Fruit fly (Drosophila melanogaster): ENCODE results near the gene chinmo.

Gene chinmo

dm6 chr2L:1638650-1639549 lies 12.2 kb upstream of the chinmo start (continued):
- TF ChIP-seq dati (GFP tag; IDR thresholded peaks at IDR 0.05) (peak; percentile 82), phol (tag; optimal IDR thresholded peaks at IDR 0.05) (peak; percentile 98), ewg (GFP tag; optimal IDR thresholded peaks at IDR 0.05) (peak; percentile 96), amos (GFP tag; IDR thresholded peaks at IDR 0.05; ENCODE audit: partially characterized antibody) (no peak), Stat92E (GFP tag; optimal IDR thresholded peaks at IDR 0.05) (peak in 1 of 3 experiments; percentile 88), CG10321 (GFP tag; IDR thresholded peaks at IDR 0.05) (peak; percentile 76), CG9609 (GFP tag; optimal IDR thresholded peaks at IDR 0.05) (peak; percentile 95), br (optimal IDR thresholded peaks at IDR 0.05) (no peak), CG6765 (GFP tag; optimal IDR thresholded peaks at IDR 0.05) (peak; percentile 97), Hr51 (GFP tag; optimal IDR thresholded peaks at IDR 0.05) (peak; percentile 98 to 100), CG4707 (GFP tag; optimal IDR thresholded peaks at IDR 0.05) (peak; percentile 79), CG13296 (GFP tag; optimal IDR thresholded peaks at IDR 0.05) (peak; percentile 99), tx (GFP tag; optimal IDR thresholded peaks at IDR 0.05) (peak; percentile 97), B-H1 (GFP tag; IDR thresholded peaks at IDR 0.05) (peak; percentile 97), slbo (GFP tag; IDR thresholded peaks at IDR 0.05) (peak; percentile 99), CG11085 (GFP tag; IDR thresholded peaks at IDR 0.05) (peak; percentile 95), CG12071 (GFP tag; optimal IDR thresholded peaks at IDR 0.05) (peak; percentile 95), CG10267 (tag; optimal IDR thresholded peaks at IDR 0.05) (peak; percentile 95), Trl (optimal IDR thresholded peaks at IDR 0.05) (no peak), Trl (GFP tag; optimal IDR thresholded peaks at IDR 0.05) (peak; percentile 98), mld (GFP tag; IDR thresholded peaks at IDR 0.05; ENCODE audit: partially characterized antibody) (no peak), CG42726 (GFP tag; IDR thresholded peaks at IDR 0.05; ENCODE audit: partially characterized antibody) (no peak), wor (GFP tag; IDR thresholded peaks at IDR 0.05) (peak; percentile 98), ind (GFP tag; optimal IDR thresholded peaks at IDR 0.05) (peak; percentile 99), Hey (tag; optimal IDR thresholded peaks at IDR 0.05) (peak; percentile 78), sens-2 (GFP tag; IDR thresholded peaks at IDR 0.05) (peak; percentile 65; the same call in 1 of the 2 replicates), CG11723 (GFP tag; optimal IDR thresholded peaks at IDR 0.05) (peak; percentile 97), dimm (GFP tag; IDR thresholded peaks at IDR 0.05) (peak; percentile 91), CG10274 (GFP tag; optimal IDR thresholded peaks at IDR 0.05) (peak; percentile 100), CG34224 (GFP tag; IDR thresholded peaks at IDR 0.05; ENCODE audit: partially characterized antibody) (no peak), CG9932 (GFP tag; IDR thresholded peaks at IDR 0.05) (peak; percentile 98), CG17829 (tag; optimal IDR thresholded peaks at IDR 0.05) (peak; percentile 98), CG12391 (tag; optimal IDR thresholded peaks at IDR 0.05) (peak; percentile 99), Abd-B (GFP tag; optimal IDR thresholded peaks at IDR 0.05) (peak; percentile 100), Side (GFP tag; optimal IDR thresholded peaks at IDR 0.05) (peak; percentile 96), cato (GFP tag; optimal IDR thresholded peaks at IDR 0.05; ENCODE audit: borderline replicate concordance) (peak; percentile 97), CG12155 (GFP tag; optimal IDR thresholded peaks at IDR 0.05) (peak; percentile 98), CG18619 (GFP tag; optimal IDR thresholded peaks at IDR 0.05) (peak; percentile 99), CG16863 (GFP tag; optimal IDR thresholded peaks at IDR 0.05) (peak; percentile 97), eyg (GFP tag; optimal IDR thresholded peaks at IDR 0.05) (peak; percentile 98), Jarid2 (GFP tag; optimal IDR thresholded peaks at IDR 0.05) (peak; percentile 93), ham (GFP tag; IDR thresholded peaks at IDR 0.05) (peak; percentile 96), Doc3 (GFP tag; IDR thresholded peaks at IDR 0.05; ENCODE audit: partially characterized antibody) (no peak), Ets65A (GFP tag) (peak; percentile 100), CG9727 (GFP tag; optimal IDR thresholded peaks at IDR 0.05) (peak; percentile 99), cwo (GFP tag; optimal IDR thresholded peaks at IDR 0.05) (peak; percentile 98), CG9876 (GFP tag; optimal IDR thresholded peaks at IDR 0.05) (peak; percentile 92), ab (GFP tag; optimal IDR thresholded peaks at IDR 0.05) (peak; percentile 80)
